Worm (Caenorhabditis elegans) whole organism, late embryonic: ENCODE results near the gene grd-6.

ENCODE experiments used
- ama-1 ChIP-seq: fragments of 150-350 bp; optimal IDR thresholded peaks from 2 replicates; lab custom pipeline; 2014
- ceh-19 ChIP-seq: fragments of 200-800 bp; sonication (Bioruptor generic); optimal IDR thresholded peaks from 2 replicates; lab custom pipeline; 2018; ENCODE audit warnings: mild to moderate bottlenecking, missing genetic modification characterization, missing compliant biosample characterization
- che-1 ChIP-seq: sonication (generic microtip); optimal IDR thresholded peaks from 2 replicates; lab custom pipeline; 2016; ENCODE audit warnings: mild to moderate bottlenecking, missing genetic modification characterization, missing compliant biosample characterization
- lim-6 ChIP-seq: sonication (generic microtip); optimal IDR thresholded peaks from 2 replicates; lab custom pipeline; 2016; ENCODE audit warnings: missing genetic modification characterization, missing compliant biosample characterization
- nfya-1 ChIP-seq: sonication (generic microtip); optimal IDR thresholded peaks from 2 replicates; lab custom pipeline; 2017; ENCODE audit warnings: missing genetic modification characterization, mild to moderate bottlenecking, missing compliant biosample characterization, antibody characterized with exemption, moderate library complexity
- nhr-11 ChIP-seq: fragments of 150-350 bp; optimal IDR thresholded peaks from 2 replicates; lab custom pipeline; 2014; ENCODE audit warnings: missing biosample characterization, missing genetic modification characterization
- pha-4 ChIP-seq: fragments of 150-350 bp; optimal IDR thresholded peaks from 2 replicates; lab custom pipeline; 2018; ENCODE audit warnings: missing biosample characterization, missing genetic modification reagents, missing genetic modification characterization
- sox-2 ChIP-seq: fragments of 200-800 bp; sonication (Bioruptor generic); IDR thresholded peaks from 2 replicates; pipeline ENCODE4 v1.3.6; 2022; ENCODE audit warnings: missing genetic modification reagents, missing genetic modification characterization, missing compliant biosample characterization
- sox-4 ChIP-seq: sonication (generic microtip); optimal IDR thresholded peaks from 2 replicates; lab custom pipeline; 2017; ENCODE audit warnings: mild to moderate bottlenecking, missing genetic modification characterization, inconsistent platforms, missing compliant biosample characterization
- unc-86 ChIP-seq: sonication (generic microtip); optimal IDR thresholded peaks from 2 replicates; lab custom pipeline; 2016; ENCODE audit warnings: missing genetic modification characterization, missing compliant biosample characterization
- ztf-16 ChIP-seq: sonication (generic microtip); optimal IDR thresholded peaks from 2 replicates; lab custom pipeline; 2017; ENCODE audit warnings: missing genetic modification characterization, missing compliant biosample characterization

ce11 chrV:9224377-9224776 lies 2.7 kb downstream of the grd-6 start:
- TF ChIP-seq ama-1 (no peak), pha-4 (no peak), lim-6 (tag; lab: Kevin White, UChicago) (no peak), che-1 (no peak), unc-86 (tag; lab: Kevin White, UChicago) (no peak), sox-2 (no peak), ztf-16 (no peak), ceh-19 (GFP tag; lab: Kevin White, UChicago) (no peak), nfya-1 (tag; lab: Kevin White, UChicago) (no peak), sox-4 (tag; lab: Kevin White, UChicago) (no peak), nhr-11 (no peak)
